Fruit fly (Drosophila melanogaster): ENCODE measurements around the gene CG18266.

DNA sequence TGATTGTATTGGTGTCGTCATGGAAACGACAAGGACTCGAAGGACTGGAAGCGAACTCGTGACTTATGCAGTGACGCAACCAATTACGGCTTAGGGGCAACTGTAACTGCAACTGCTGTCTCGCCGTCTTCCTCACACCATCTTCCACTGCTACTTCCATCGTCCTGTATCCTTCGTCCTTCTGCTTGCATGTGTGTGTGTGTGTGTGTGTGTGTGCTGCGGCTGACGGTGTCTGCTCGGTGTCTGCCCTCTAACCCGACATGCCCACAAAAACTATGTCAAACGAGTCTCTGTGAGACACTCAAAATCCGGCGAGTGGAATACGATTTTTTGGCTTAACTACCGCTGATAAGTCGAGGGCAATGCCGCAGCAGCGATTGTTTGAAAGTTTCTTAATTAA is 2.8 kb upstream of the CG18266 start:
- no peak for TF ChIP-seq Mnt (GFP tag; optimal IDR thresholded peaks at IDR 0.05)
- no peak for TF ChIP-seq Hr96 (GFP tag; optimal IDR thresholded peaks at IDR 0.05)
- TF ChIP-seq ovo (GFP tag; optimal IDR thresholded peaks at IDR 0.05) = no peak
- no peak for TF ChIP-seq Crg-1 (GFP tag; optimal IDR thresholded peaks at IDR 0.05)
- TF ChIP-seq CG11617 (GFP tag; optimal IDR thresholded peaks at IDR 0.05) = no peak
- TF ChIP-seq tj (GFP tag; optimal IDR thresholded peaks at IDR 0.05) = no peak
- TF ChIP-seq pad (GFP tag; optimal IDR thresholded peaks at IDR 0.05) = no peak
- no peak for TF ChIP-seq CG7101 (tag; optimal IDR thresholded peaks at IDR 0.05)
- TF ChIP-seq cnc (optimal IDR thresholded peaks at IDR 0.05) = no peak
- no peak for TF ChIP-seq kay (GFP tag; ENCODE audit: borderline replicate concordance)
- TF ChIP-seq CG1620 (GFP tag; optimal IDR thresholded peaks at IDR 0.05) = no peak
- no peak for TF ChIP-seq CG14711 (tag; optimal IDR thresholded peaks at IDR 0.05)
- no peak for TF ChIP-seq CG5204 (GFP tag; optimal IDR thresholded peaks at IDR 0.05)
- TF ChIP-seq cic (GFP tag; optimal IDR thresholded peaks at IDR 0.05) = no peak
